Worm (Caenorhabditis elegans): ENCODE measurements around the gene str-244.

str-244 gene

ce11 chrV:3044837-3045236 lies 14.1 kb downstream of the str-244 start, which contains the start of gene F59D6.1 (continued):
- TF ChIP-seq tlf-1 (GFP tag; optimal IDR thresholded peaks at IDR 0.05): no peak
- TF ChIP-seq F49E8.2 (tag; optimal IDR thresholded peaks at IDR 0.05; ENCODE audit: insufficient read depth): no peak
- TF ChIP-seq F52B5.7 (tag; optimal IDR thresholded peaks at IDR 0.05): no peak
- no peak for TF ChIP-seq lin-26 (GFP tag; IDR thresholded peaks at IDR 0.05)

- TF ChIP-seq cebp-1 (GFP tag; IDR thresholded peaks at IDR 0.05): no peak
- TF ChIP-seq cebp-1 (tag; optimal IDR thresholded peaks at IDR 0.05): no peak
- no peak for TF ChIP-seq B0035.1 (tag; optimal IDR thresholded peaks at IDR 0.05)
- no peak for TF ChIP-seq T07F8.4 (tag; optimal IDR thresholded peaks at IDR 0.05)
- TF ChIP-seq hmg-1.2 (GFP tag; IDR thresholded peaks at IDR 0.05): no peak
- TF ChIP-seq him-1 (tag; optimal IDR thresholded peaks at IDR 0.05): no peak
- no peak for TF ChIP-seq athp-1 (tag; optimal IDR thresholded peaks at IDR 0.05)
- TF ChIP-seq zfh-2 (GFP tag; conservative IDR thresholded peaks at IDR 0.05): no peak
- no peak for TF ChIP-seq ztf-6 (GFP tag; IDR thresholded peaks at IDR 0.05)
- TF ChIP-seq F37B4.10 (GFP tag; IDR thresholded peaks at IDR 0.05): no peak
- no peak for TF ChIP-seq ets-4 (GFP tag; optimal IDR thresholded peaks at IDR 0.05)
- TF ChIP-seq B0336.3 (GFP tag; IDR thresholded peaks at IDR 0.05): no peak
- no peak for TF ChIP-seq Y79H2A.3 (GFP tag; conservative IDR thresholded peaks at IDR 0.05)
- TF ChIP-seq zim-3 (tag; optimal IDR thresholded peaks at IDR 0.05): no peak
- no peak for TF ChIP-seq ccch-3 (GFP tag; optimal IDR thresholded peaks at IDR 0.05)
- no peak for TF ChIP-seq nfya-1 (tag; optimal IDR thresholded peaks at IDR 0.05; ENCODE audit: borderline replicate concordance, insufficient read depth)
Measured at ce11 chrV:3040930-3041329, 18.0 kb downstream of the str-244 start.

- no peak for TF ChIP-seq rcor-1 (GFP tag; IDR thresholded peaks at IDR 0.05)
- no peak for TF ChIP-seq hmg-1.2 (GFP tag; IDR thresholded peaks at IDR 0.05)
- TF ChIP-seq egrh-3 (GFP tag; IDR thresholded peaks at IDR 0.05): no peak
- TF ChIP-seq dpff-1 (tag; optimal IDR thresholded peaks at IDR 0.05): no peak
- TF ChIP-seq B0261.1 (tag; optimal IDR thresholded peaks at IDR 0.05): no peak
- no peak for TF ChIP-seq ceh-40 (GFP tag; IDR thresholded peaks at IDR 0.05)
- no peak for TF ChIP-seq snpc-3.4 (tag; optimal IDR thresholded peaks at IDR 0.05)
- TF ChIP-seq ztf-28 (GFP tag; IDR thresholded peaks at IDR 0.05): no peak
- no peak for TF ChIP-seq F52B5.7 (tag; optimal IDR thresholded peaks at IDR 0.05)
- no peak for TF ChIP-seq Y53G8AR.9 (GFP tag; conservative IDR thresholded peaks at IDR 0.05)
- TF ChIP-seq bed-1 (GFP tag; IDR thresholded peaks at IDR 0.05): no peak
- no peak for TF ChIP-seq dox-1 (GFP tag; IDR thresholded peaks at IDR 0.05)
- no peak for TF ChIP-seq F22D6.2 (tag; optimal IDR thresholded peaks at IDR 0.05)
- TF ChIP-seq unc-130 (GFP tag; optimal IDR thresholded peaks at IDR 0.05): no peak
- no peak for TF ChIP-seq ztf-6 (GFP tag; IDR thresholded peaks at IDR 0.05)
- TF ChIP-seq lin-35 (GFP tag; optimal IDR thresholded peaks at IDR 0.05): no peak
- no peak for TF ChIP-seq hlh-12 (tag; optimal IDR thresholded peaks at IDR 0.05)
- TF ChIP-seq rpc-1 (optimal IDR thresholded peaks at IDR 0.05): no peak
- no peak for TF ChIP-seq rpc-1 (tag; optimal IDR thresholded peaks at IDR 0.05)
Measured at ce11 chrV:3039282-3039681, 19.6 kb downstream of the str-244 start, which contains the start of gene chpf-2. chpf-2 (minus strand) TSS chrV:3039382.

ce11 chrV:3038058-3038457 lies 20.8 kb downstream of the str-244 start:
- TF ChIP-seq egrh-3 (GFP tag; IDR thresholded peaks at IDR 0.05) (peak; percentile 75; the same call in 1 of the 2 replicates), dpl-1 (GFP tag; optimal IDR thresholded peaks at IDR 0.05) (no peak), snpc-4 (GFP tag; optimal IDR thresholded peaks at IDR 0.05) (no peak), snpc-4 (tag; optimal IDR thresholded peaks at IDR 0.05) (peak in 1 of 4 experiments; percentile 22)
